Worm (Caenorhabditis elegans) whole organism, L3 larva: ENCODE measurements around the gene ttc-39B.

Experiments used
- R02D3.7 ChIP-seq: fragments of 150-350 bp; optimal IDR thresholded peaks from 2 replicates; lab custom pipeline; 2014; ENCODE audit warnings: missing biosample characterization, missing genetic modification characterization
- ZK546.5 ChIP-seq: sonication (generic microtip); optimal IDR thresholded peaks from 2 replicates; lab custom pipeline; 2017; ENCODE audit warnings: missing biosample characterization, missing genetic modification characterization
- aly-2 ChIP-seq: fragments of 150-350 bp; optimal IDR thresholded peaks from 2 replicates; lab custom pipeline; 2014; ENCODE audit warnings: missing biosample characterization, missing genetic modification characterization
- ama-1 ChIP-seq: fragments of 150-350 bp; optimal IDR thresholded peaks from 2 replicates; lab custom pipeline; 2018
- ceh-28 ChIP-seq: fragments of 150-350 bp; optimal IDR thresholded peaks from 2 replicates; lab custom pipeline; 2014; ENCODE audit warnings: missing biosample characterization, missing genetic modification reagents, missing genetic modification characterization
- eor-1 ChIP-seq, 2 experiments: fragments of 150-350 bp; optimal IDR thresholded peaks; 2 replicates each; lab custom pipeline; 2014 to 2018; ENCODE audit warnings: missing biosample characterization in 2 of 2, missing genetic modification characterization in 2 of 2
- lin-15B ChIP-seq: fragments of 150-350 bp; optimal IDR thresholded peaks from 2 replicates; lab custom pipeline; 2014; ENCODE audit warnings: missing biosample characterization, missing genetic modification characterization
- lsy-12 ChIP-seq: sonication (generic microtip); optimal IDR thresholded peaks from 2 replicates; lab custom pipeline; 2016; ENCODE audit warnings: mild to moderate bottlenecking, missing genetic modification characterization, missing compliant biosample characterization
- nhr-237 ChIP-seq: fragments of 150-350 bp; optimal IDR thresholded peaks from 2 replicates; lab custom pipeline; 2014; ENCODE audit warnings: missing biosample characterization, missing genetic modification characterization
- pha-4 ChIP-seq: fragments of 150-350 bp; optimal IDR thresholded peaks from 2 replicates; lab custom pipeline; 2014; ENCODE audit warnings: missing biosample characterization, missing genetic modification reagents, missing genetic modification characterization
- pqm-1 ChIP-seq: fragments of 150-350 bp; optimal IDR thresholded peaks from 2 replicates; lab custom pipeline; 2017; ENCODE audit warnings: missing biosample characterization, missing genetic modification characterization, inconsistent platforms
- snpc-4 ChIP-seq: fragments of 150-350 bp; optimal IDR thresholded peaks from 2 replicates; lab custom pipeline; 2014; ENCODE audit warnings: missing biosample characterization, missing genetic modification characterization
- tbx-2 ChIP-seq: sonication (generic microtip); optimal IDR thresholded peaks from 2 replicates; lab custom pipeline; 2016; ENCODE audit warnings: mild to moderate bottlenecking, missing genetic modification characterization, missing compliant biosample characterization

ce11 chrII:6374646-6375045, 40.9 kb upstream of the ttc-39B start:
- TF ChIP-seq pqm-1 (tag; lab: Kevin White, UChicago), result peak; percentile 35
- TF ChIP-seq lsy-12 (tag; lab: Kevin White, UChicago), result no peak
- no peak for TF ChIP-seq snpc-4 (tag; lab: Kevin White, UChicago)
- no peak for TF ChIP-seq nhr-237
- no peak for TF ChIP-seq ZK546.5 (tag; lab: Kevin White, UChicago)
- TF ChIP-seq ama-1 (lab: Kevin White, UChicago), result no peak
- TF ChIP-seq aly-2 (tag; lab: Kevin White, UChicago), result no peak
- TF ChIP-seq R02D3.7 (tag; lab: Kevin White, UChicago), result no peak
- no peak for TF ChIP-seq lin-15B (tag; lab: Kevin White, UChicago)
- TF ChIP-seq pha-4 (tag; lab: Kevin White, UChicago), result peak; percentile 29
- peak; percentile 19 for TF ChIP-seq ceh-28 (tag; lab: Kevin White, UChicago)
- no peak for TF ChIP-seq eor-1 (tag; optimal IDR thresholded peaks at IDR 0.05; lab: Kevin White, UChicago)
- TF ChIP-seq tbx-2, result no peak
